Worm (Caenorhabditis elegans): ENCODE measurements around the gene kin-21.

ce11 chrIV:9846574-9846973 is 13.9 kb downstream of the kin-21 start, which contains the start of gene K07F5.6:
- TF ChIP-seq ama-1 (optimal IDR thresholded peaks at IDR 0.05) (no peak), scrt-1 (GFP tag; IDR thresholded peaks at IDR 0.05) (no peak), ceh-36 (tag; optimal IDR thresholded peaks at IDR 0.05) (no peak), tbx-37 (GFP tag; conservative IDR thresholded peaks at IDR 0.05) (no peak), tbx-11 (GFP tag; IDR thresholded peaks at IDR 0.05) (no peak), flt-1 (GFP tag; IDR thresholded peaks at IDR 0.05) (no peak), pes-1 (GFP tag; IDR thresholded peaks at IDR 0.05) (no peak), ets-7 (tag; optimal IDR thresholded peaks at IDR 0.05) (no peak), ceh-13 (GFP tag; optimal IDR thresholded peaks at IDR 0.05) (no peak)
